Worm (Caenorhabditis elegans): ENCODE measurements around the gene alh-10.
A peak's percentile ranks its signal among the peaks of the same experiment; 100 is the strongest.

alh-10 gene

ce11 chrX:7126348-7126747 lies 17.1 kb downstream of the alh-10 start, which contains the start of gene ist-1:
TSS of gene ist-1 (plus strand) at chrX:7126648.
- TF ChIP-seq zag-1 (tag; optimal IDR thresholded peaks at IDR 0.05) (no peak), nhr-47 (tag; optimal IDR thresholded peaks at IDR 0.05) (no peak), zip-4 (GFP tag; optimal IDR thresholded peaks at IDR 0.05) (no peak), fkh-8 (tag; optimal IDR thresholded peaks at IDR 0.05) (no peak), lin-14 (GFP tag; optimal IDR thresholded peaks at IDR 0.05) (peak; percentile 9), snpc-4 (tag; optimal IDR thresholded peaks at IDR 0.05) (no peak)

- TF ChIP-seq elt-2 (tag; optimal IDR thresholded peaks at IDR 0.05), result peak; percentile 61
- no peak for TF ChIP-seq mdl-1 (tag; optimal IDR thresholded peaks at IDR 0.05)
Observed at ce11 chrX:7125178-7125577, 18.3 kb downstream of the alh-10 start.

ce11 chrX:7124044-7124443 lies 19.4 kb downstream of the alh-10 start:
- no peak for TF ChIP-seq mef-2 (tag; optimal IDR thresholded peaks at IDR 0.05)
- TF ChIP-seq elt-2 (tag; optimal IDR thresholded peaks at IDR 0.05), result peak; percentile 48
- TF ChIP-seq snpc-4 (tag; optimal IDR thresholded peaks at IDR 0.05), result no peak
- TF ChIP-seq mep-1 (tag; optimal IDR thresholded peaks at IDR 0.05), result no peak
- no peak for TF ChIP-seq pqm-1 (tag; optimal IDR thresholded peaks at IDR 0.05)
- no peak for TF ChIP-seq tbx-2 (tag; optimal IDR thresholded peaks at IDR 0.05)
- TF ChIP-seq zip-4 (GFP tag; optimal IDR thresholded peaks at IDR 0.05), result no peak
- no peak for TF ChIP-seq rnt-1 (tag; optimal IDR thresholded peaks at IDR 0.05)

- no peak for TF ChIP-seq jun-1 (tag; optimal IDR thresholded peaks at IDR 0.05)
- no peak for TF ChIP-seq F16B12.6 (tag; optimal IDR thresholded peaks at IDR 0.05)
- TF ChIP-seq ceh-63 (GFP tag; optimal IDR thresholded peaks at IDR 0.05), result no peak
- no peak for TF ChIP-seq nhr-20 (tag; optimal IDR thresholded peaks at IDR 0.05)
- no peak for TF ChIP-seq ceh-88 (GFP tag; IDR thresholded peaks at IDR 0.05)
- TF ChIP-seq aha-1 (tag; optimal IDR thresholded peaks at IDR 0.05), result no peak
- no peak for TF ChIP-seq isw-1 (GFP tag; IDR thresholded peaks at IDR 0.05)
- TF ChIP-seq zag-1 (tag; optimal IDR thresholded peaks at IDR 0.05), result no peak
- no peak for TF ChIP-seq Y116A8C.19 (tag; optimal IDR thresholded peaks at IDR 0.05; ENCODE audit: borderline replicate concordance)
- no peak for TF ChIP-seq elt-3 (tag; optimal IDR thresholded peaks at IDR 0.05)
- TF ChIP-seq lin-39 (tag; optimal IDR thresholded peaks at IDR 0.05), result no peak
- no peak for TF ChIP-seq hlh-4 (tag; optimal IDR thresholded peaks at IDR 0.05)
- TF ChIP-seq mdl-1 (tag; optimal IDR thresholded peaks at IDR 0.05), result no peak
- TF ChIP-seq dsc-1 (tag; optimal IDR thresholded peaks at IDR 0.05), result no peak
- TF ChIP-seq ces-1 (GFP tag; optimal IDR thresholded peaks at IDR 0.05), result no peak
- no peak for TF ChIP-seq nhr-28 (tag; optimal IDR thresholded peaks at IDR 0.05)
- no peak for TF ChIP-seq fkh-8 (tag; optimal IDR thresholded peaks at IDR 0.05)
- no peak for TF ChIP-seq tlp-1 (tag; optimal IDR thresholded peaks at IDR 0.05)
- no peak for TF ChIP-seq nhr-71 (tag; optimal IDR thresholded peaks at IDR 0.05)
Observed at ce11 chrX:7122655-7123054, 20.8 kb downstream of the alh-10 start.

- no peak for TF ChIP-seq ceh-82 (tag; optimal IDR thresholded peaks at IDR 0.05)
- TF ChIP-seq elt-3 (tag; optimal IDR thresholded peaks at IDR 0.05), result no peak
- no peak for TF ChIP-seq Y116A8C.19 (tag; optimal IDR thresholded peaks at IDR 0.05; ENCODE audit: borderline replicate concordance)
- no peak for TF ChIP-seq efl-1 (optimal IDR thresholded peaks at IDR 0.05)
- no peak for TF ChIP-seq efl-1 (GFP tag; optimal IDR thresholded peaks at IDR 0.05 in 1 of 2)
Observed at ce11 chrX:7116896-7117295, 26.5 kb downstream of the alh-10 start, which contains the start of gene hen-1. TSS of gene hen-1 (minus strand) at chrX:7116996.

- no peak for TF ChIP-seq fos-1 (tag; optimal IDR thresholded peaks at IDR 0.05)
- no peak for TF ChIP-seq efl-1 (optimal IDR thresholded peaks at IDR 0.05)
- no peak for TF ChIP-seq efl-1 (GFP tag; optimal IDR thresholded peaks at IDR 0.05 in 1 of 2)
- no peak for TF ChIP-seq ama-1 (optimal IDR thresholded peaks at IDR 0.05)
- TF ChIP-seq egl-13 (tag; optimal IDR thresholded peaks at IDR 0.05), result no peak
- TF ChIP-seq unc-62 (GFP tag; optimal IDR thresholded peaks at IDR 0.05), result no peak
- no peak for TF ChIP-seq ztf-4 (tag; optimal IDR thresholded peaks at IDR 0.05)
- no peak for TF ChIP-seq mep-1 (tag; optimal IDR thresholded peaks at IDR 0.05)
- TF ChIP-seq fkh-10 (GFP tag; optimal IDR thresholded peaks at IDR 0.05), result no peak
- no peak for TF ChIP-seq blmp-1 (tag; optimal IDR thresholded peaks at IDR 0.05)
- no peak for TF ChIP-seq nhr-85 (tag)
- no peak for TF ChIP-seq unc-86 (tag; optimal IDR thresholded peaks at IDR 0.05)
- TF ChIP-seq vab-15 (tag; optimal IDR thresholded peaks at IDR 0.05), result no peak
- no peak for TF ChIP-seq ces-1 (GFP tag; optimal IDR thresholded peaks at IDR 0.05)
Observed at ce11 chrX:7112589-7112988, 30.9 kb downstream of the alh-10 start, which contains the start of gene C36B7.1. TSS of gene C36B7.1 (plus strand) at chrX:7112889.

Data from whole organism, L1 larva.